Fruit fly (Drosophila melanogaster) whole organism, embryonic: Measurements from ENCODE around the gene Ctr1A.

Experiments
- Aef1 ChIP-seq: fragments of 200-800 bp; sonication (Bioruptor generic); IDR thresholded peaks from 3 replicates; pipeline ENCODE4 v1.3.6; 2022; ENCODE audit warnings: missing biosample characterization, missing genetic modification characterization
- Atf-2 ChIP-seq: fragments of 200-800 bp; sonication (Bioruptor generic); optimal IDR thresholded peaks from 2 replicates; lab custom pipeline; 2016; ENCODE audit warnings: missing biosample characterization, missing genetic modification characterization
- Bteb2 ChIP-seq: fragments of 200-800 bp; sonication (Bioruptor generic); optimal IDR thresholded peaks from 2 replicates; lab custom pipeline; 2016; ENCODE audit warnings: missing biosample characterization, missing genetic modification characterization
- CG10274 ChIP-seq: fragments of 200-800 bp; sonication (Bioruptor generic); optimal IDR thresholded peaks from 3 replicates; lab custom pipeline; 2017; ENCODE audit warnings: missing biosample characterization, mild to moderate bottlenecking, missing genetic modification characterization
- CG12659 ChIP-seq: fragments of 200-800 bp; sonication (Bioruptor generic); optimal IDR thresholded peaks from 3 replicates; lab custom pipeline; 2017; ENCODE audit warnings: mild to moderate bottlenecking, missing biosample characterization, missing genetic modification reagents, missing genetic modification characterization
- CG13424 ChIP-seq: fragments of 200-800 bp; sonication (Bioruptor generic); optimal IDR thresholded peaks from 2 replicates; lab custom pipeline; 2019; ENCODE audit warnings: missing biosample characterization, mild to moderate bottlenecking, missing genetic modification characterization, moderate library complexity
- CG14441 ChIP-seq: fragments of 200-800 bp; sonication (Bioruptor generic); IDR thresholded peaks from 2 replicates; pipeline ENCODE4 v1.3.6; 2022; ENCODE audit warnings: missing biosample characterization, missing genetic modification characterization
- CG1647 ChIP-seq: fragments of 200-800 bp; sonication (Bioruptor generic); optimal IDR thresholded peaks from 3 replicates; lab custom pipeline; 2016; ENCODE audit warnings: missing biosample characterization, missing genetic modification characterization
- CG16863 ChIP-seq: fragments of 200-800 bp; sonication (Bioruptor generic); optimal IDR thresholded peaks from 3 replicates; lab custom pipeline; 2016; ENCODE audit warnings: missing biosample characterization, missing genetic modification characterization
- CG17802 ChIP-seq: fragments of 200-800 bp; sonication (Bioruptor generic); optimal IDR thresholded peaks from 2 replicates; lab custom pipeline; 2018; ENCODE audit warnings: missing biosample characterization, mild to moderate bottlenecking, missing genetic modification characterization, moderate library complexity
- CG18262 ChIP-seq: fragments of 200-800 bp; optimal IDR thresholded peaks from 3 replicates; lab custom pipeline; 2019; ENCODE audit warnings: missing biosample characterization, mild to moderate bottlenecking, missing genetic modification characterization, moderate library complexity
- CG18619 ChIP-seq: fragments of 200-800 bp; sonication (Bioruptor generic); optimal IDR thresholded peaks from 3 replicates; lab custom pipeline; 2017; ENCODE audit warnings: missing biosample characterization, mild to moderate bottlenecking, missing genetic modification characterization
- CG31224 ChIP-seq: fragments of 200-800 bp; sonication (Bioruptor generic); IDR thresholded peaks from 2 replicates; pipeline ENCODE4 v1.3.6; 2022; ENCODE audit warnings: missing biosample characterization, missing genetic modification characterization
- CG34422 ChIP-seq: fragments of 200-800 bp; sonication (Bioruptor generic); IDR thresholded peaks from 3 replicates; pipeline ENCODE4 v1.3.6; 2022; ENCODE audit warnings: missing biosample characterization, missing genetic modification characterization
- CG3847 ChIP-seq: fragments of 200-800 bp; sonication (Bioruptor generic); IDR thresholded peaks from 2 replicates; pipeline ENCODE4 v1.3.6; 2022; ENCODE audit warnings: missing biosample characterization, missing genetic modification characterization
- CG4820 ChIP-seq: fragments of 200-800 bp; sonication (Bioruptor generic); optimal IDR thresholded peaks from 3 replicates; lab custom pipeline; 2016; ENCODE audit warnings: missing biosample characterization, missing genetic modification characterization
- CG6175 ChIP-seq: fragments of 200-800 bp; sonication (Bioruptor generic); IDR thresholded peaks from 3 replicates; pipeline ENCODE4 v1.3.6; 2022; ENCODE audit warnings: missing biosample characterization, missing genetic modification characterization
- CG7271 ChIP-seq: fragments of 200-800 bp; sonication (Bioruptor generic); optimal IDR thresholded peaks from 2 replicates; lab custom pipeline; 2018; ENCODE audit warnings: missing biosample characterization, mild to moderate bottlenecking, missing genetic modification characterization, moderate library complexity
- CG8478 ChIP-seq: fragments of >200 bp; optimal IDR thresholded peaks from 2 replicates; lab custom pipeline; 2018
- CG9817 ChIP-seq: fragments of 200-800 bp; sonication (Bioruptor generic); optimal IDR thresholded peaks from 2 replicates; lab custom pipeline; 2018; ENCODE audit warnings: missing biosample characterization, mild to moderate bottlenecking, missing genetic modification characterization, moderate library complexity
- Hr3 ChIP-seq: fragments of 200-800 bp; sonication (Bioruptor generic); optimal IDR thresholded peaks from 3 replicates; lab custom pipeline; 2016; ENCODE audit warnings: missing biosample characterization, missing genetic modification characterization
- Lpt ChIP-seq: fragments of >200 bp; optimal IDR thresholded peaks from 2 replicates; lab custom pipeline; 2018; ENCODE audit warnings: missing biosample characterization, missing genetic modification characterization
- Med ChIP-seq: fragments of 200-800 bp; sonication (Bioruptor generic); peaks from one replicate; lab custom pipeline; 2016; ENCODE audit warnings: missing biosample characterization, missing genetic modification characterization, mild to moderate bottlenecking, inconsistent platforms, moderate library complexity
- Meics ChIP-seq: fragments of 200-800 bp; sonication (Bioruptor generic); optimal IDR thresholded peaks from 2 replicates; lab custom pipeline; 2017; ENCODE audit warnings: missing biosample characterization, mild to moderate bottlenecking, missing genetic modification characterization
- Mrtf ChIP-seq: fragments of 200-800 bp; sonication (Bioruptor generic); IDR thresholded peaks from 3 replicates; pipeline ENCODE4 v1.3.6; 2022; ENCODE audit warnings: missing biosample characterization, missing genetic modification characterization
- Nf-YC ChIP-seq: fragments of 200-800 bp; optimal IDR thresholded peaks from 3 replicates; lab custom pipeline; 2019; ENCODE audit warnings: missing biosample characterization, mild to moderate bottlenecking, missing genetic modification characterization, moderate library complexity
- Pdp1 ChIP-seq, 2 experiments: fragments of 200-800 bp; sonication (Bioruptor generic); optimal IDR thresholded peaks; 3 replicates each; lab custom pipeline; 2016; ENCODE audit warnings: missing biosample characterization in 2 of 2, missing genetic modification characterization in 2 of 2, mild to moderate bottlenecking in 1 of 2, moderate library complexity in 1 of 2
- Poxn ChIP-seq: fragments of 200-800 bp; sonication (Bioruptor generic); IDR thresholded peaks from 2 replicates; pipeline ENCODE4 v1.3.6; 2022; ENCODE audit warnings: missing biosample characterization, missing genetic modification characterization
- Ptx1 ChIP-seq: fragments of 200-800 bp; sonication (Bioruptor generic); IDR thresholded peaks from 2 replicates; pipeline ENCODE4 v1.3.6; 2022; ENCODE audit warnings: missing biosample characterization, missing genetic modification characterization
- Trl ChIP-seq, 3 experiments: fragments of >200 bp in 2 of 3; fragments of 200-800 bp in 1 of 3; sonication (Bioruptor generic) in 1 of 3; optimal IDR thresholded peaks; 2 replicates in 1 of 3; 3 replicates in 2 of 3; lab custom pipeline; 2016 to 2017; ENCODE audit warnings: missing biosample characterization in 1 of 3, missing genetic modification characterization in 1 of 3
- Xbp1 ChIP-seq: fragments of 200-800 bp; sonication (Bioruptor generic); optimal IDR thresholded peaks from 3 replicates; lab custom pipeline; 2016; ENCODE audit warnings: missing biosample characterization, mild to moderate bottlenecking, missing genetic modification characterization
- bab2 ChIP-seq: fragments of 200-800 bp; sonication (Bioruptor generic); optimal IDR thresholded peaks from 2 replicates; lab custom pipeline; 2016; ENCODE audit warnings: missing biosample characterization, missing genetic modification characterization
- cg ChIP-seq: fragments of 200-800 bp; sonication (Bioruptor generic); optimal IDR thresholded peaks from 3 replicates; lab custom pipeline; 2019; ENCODE audit warnings: missing biosample characterization, mild to moderate bottlenecking, missing genetic modification characterization, moderate library complexity
- esg ChIP-seq: fragments of 200-800 bp; sonication (Bioruptor generic); conservative IDR thresholded peaks from 2 replicates; pipeline ENCODE4 v1.3.6; 2022; ENCODE audit warnings: missing biosample characterization, missing genetic modification characterization
- eve ChIP-seq, 2 experiments: fragments of >200 bp; optimal IDR thresholded peaks; 2 replicates each; lab custom pipeline; 2017; ENCODE audit warnings: missing biosample characterization in 2 of 2, missing genetic modification characterization in 2 of 2
- exex ChIP-seq: fragments of 200-800 bp; sonication (Bioruptor generic); optimal IDR thresholded peaks from 4 replicates; lab custom pipeline; 2018; ENCODE audit warnings: missing biosample characterization, mild to moderate bottlenecking, missing genetic modification characterization, moderate library complexity
- grau ChIP-seq: fragments of 200-800 bp; optimal IDR thresholded peaks from 3 replicates; lab custom pipeline; 2019; ENCODE audit warnings: missing biosample characterization, mild to moderate bottlenecking, missing genetic modification characterization, moderate library complexity
- grn ChIP-seq: fragments of 200-800 bp; sonication (Bioruptor generic); optimal IDR thresholded peaks from 3 replicates; lab custom pipeline; 2017; ENCODE audit warnings: missing biosample characterization, missing genetic modification characterization
- klu ChIP-seq: fragments of 200-800 bp; sonication (Bioruptor generic); IDR thresholded peaks from 2 replicates; pipeline ENCODE4 v1.3.6; 2022; ENCODE audit warnings: missing biosample characterization, missing genetic modification characterization
- lilli ChIP-seq: fragments of 200-800 bp; sonication (Bioruptor generic); optimal IDR thresholded peaks from 3 replicates; lab custom pipeline; 2016; ENCODE audit warnings: missing biosample characterization, missing genetic modification characterization
- mirr ChIP-seq: fragments of 200-800 bp; sonication (Bioruptor generic); optimal IDR thresholded peaks from 3 replicates; lab custom pipeline; 2018; ENCODE audit warnings: missing biosample characterization, mild to moderate bottlenecking, missing genetic modification characterization
- odd ChIP-seq: fragments of 200-800 bp; sonication (Bioruptor generic); optimal IDR thresholded peaks from 2 replicates; lab custom pipeline; 2017; ENCODE audit warnings: missing biosample characterization, mild to moderate bottlenecking, missing genetic modification characterization
- pb ChIP-seq: fragments of 200-800 bp; sonication (Bioruptor generic); optimal IDR thresholded peaks from 3 replicates; lab custom pipeline; 2016; ENCODE audit warnings: missing biosample characterization, missing genetic modification characterization
- pfk ChIP-seq: fragments of 200-800 bp; sonication (Bioruptor generic); optimal IDR thresholded peaks from 2 replicates; lab custom pipeline; 2018; ENCODE audit warnings: missing biosample characterization, mild to moderate bottlenecking, missing genetic modification characterization, moderate library complexity
- phol ChIP-seq: fragments of 200-800 bp; sonication (Bioruptor generic); optimal IDR thresholded peaks from 3 replicates; lab custom pipeline; 2018; ENCODE audit warnings: missing biosample characterization, mild to moderate bottlenecking, missing genetic modification characterization, moderate library complexity
- scrt ChIP-seq: fragments of 200-800 bp; sonication (Bioruptor generic); optimal IDR thresholded peaks from 2 replicates; lab custom pipeline; 2018; ENCODE audit warnings: missing biosample characterization, mild to moderate bottlenecking, missing genetic modification characterization, moderate library complexity
- sd ChIP-seq: fragments of 200-800 bp; sonication (Bioruptor generic); optimal IDR thresholded peaks from 3 replicates; lab custom pipeline; 2018; ENCODE audit warnings: missing biosample characterization, mild to moderate bottlenecking, missing genetic modification characterization, moderate library complexity
- sug ChIP-seq: fragments of 200-800 bp; optimal IDR thresholded peaks from 2 replicates; lab custom pipeline; 2019; ENCODE audit warnings: missing biosample characterization, mild to moderate bottlenecking, missing genetic modification characterization, moderate library complexity
- tgo ChIP-seq: fragments of 200-800 bp; sonication (Bioruptor generic); IDR thresholded peaks from 3 replicates; pipeline ENCODE4 v1.3.6; 2022; ENCODE audit warnings: missing biosample characterization, missing genetic modification characterization
- vfl ChIP-seq: fragments of 200-800 bp; sonication (Bioruptor generic); optimal IDR thresholded peaks from 2 replicates; lab custom pipeline; 2016; ENCODE audit warnings: missing biosample characterization, missing genetic modification characterization

The Ctr1A gene

dm6 chrX:6662378-6662777, 931 bp downstream of the Ctr1A start:
- TF ChIP-seq CG13424 (tag; lab: Kevin White, UChicago) (no peak), pfk (GFP tag; lab: Kevin White, UChicago) (no peak), Poxn (GFP tag; lab: Robert Waterston, UW) (no peak), Meics (no peak), Aef1 (no peak), tgo (no peak), CG3847 (GFP tag; lab: Robert Waterston, UW) (no peak), cg (GFP tag; lab: Kevin White, UChicago) (peak; percentile 56), lilli (no peak), CG17802 (tag; lab: Kevin White, UChicago) (no peak), CG6175 (no peak), CG18619 (GFP tag; lab: Kevin White, UChicago) (no peak), CG34422 (GFP tag; lab: Robert Waterston, UW) (no peak), exex (tag; lab: Kevin White, UChicago) (peak; percentile 89), sd (tag; lab: Kevin White, UChicago) (peak; percentile 4), eve (GFP tag; optimal IDR thresholded peaks at IDR 0.05; lab: Kevin White, UChicago) (peak in 1 of 2 experiments; percentile 29), Hr3 (no peak), mirr (GFP tag; lab: Kevin White, UChicago) (peak; percentile 10), Ptx1 (GFP tag; lab: Robert Waterston, UW) (no peak), Trl (optimal IDR thresholded peaks at IDR 0.05; lab: Kevin White, UChicago) (peak in 1 of 2 experiments; percentile 24), Trl (GFP tag; optimal IDR thresholded peaks at IDR 0.05; lab: Kevin White, UChicago) (no peak), CG31224 (no peak), klu (GFP tag; lab: Robert Waterston, UW) (no peak), Pdp1 (GFP tag; optimal IDR thresholded peaks at IDR 0.05; lab: Kevin White, UChicago) (peak in 1 of 2 experiments; percentile 92), grn (GFP tag; lab: Kevin White, UChicago) (peak; percentile 87), sug (tag; lab: Kevin White, UChicago) (peak; percentile 54)

- TF ChIP-seq Pdp1 (GFP tag; optimal IDR thresholded peaks at IDR 0.05; lab: Kevin White, UChicago): peak; percentile 15 to 24
- no peak for TF ChIP-seq CG10274 (GFP tag; lab: Kevin White, UChicago)
- TF ChIP-seq sd (tag; lab: Kevin White, UChicago): no peak
- peak; percentile 49 for TF ChIP-seq CG16863 (GFP tag; lab: Kevin White, UChicago)
- TF ChIP-seq CG14441 (GFP tag; lab: Robert Waterston, UW): peak; percentile 93
- TF ChIP-seq Mrtf (GFP tag; lab: Robert Waterston, UW): 0 out of 3 replicates have a peak, but pooled peaks have one; percentile 32
- TF ChIP-seq CG9817 (tag; lab: Kevin White, UChicago): peak; percentile 19
- TF ChIP-seq Meics: peak; percentile 55
- no peak for TF ChIP-seq scrt (GFP tag; lab: Kevin White, UChicago)
- TF ChIP-seq Nf-YC (tag; lab: Kevin White, UChicago): peak; percentile 20
- TF ChIP-seq CG18262: peak; percentile 40
- no peak for TF ChIP-seq Lpt (GFP tag; lab: Kevin White, UChicago)
- TF ChIP-seq CG12659 (GFP tag; lab: Kevin White, UChicago): peak; percentile 52
- TF ChIP-seq CG3847 (GFP tag; lab: Robert Waterston, UW): peak; percentile 45
- peak; percentile 0 for TF ChIP-seq bab2 (GFP tag; lab: Kevin White, UChicago)
- TF ChIP-seq vfl (GFP tag; lab: Kevin White, UChicago): no peak
- peak; percentile 49 for TF ChIP-seq Xbp1 (GFP tag; lab: Kevin White, UChicago)
- no peak for TF ChIP-seq CG7271 (tag; lab: Kevin White, UChicago)
- peak; percentile 46 for TF ChIP-seq grau (tag; lab: Kevin White, UChicago)
- TF ChIP-seq Med (GFP tag; lab: Kevin White, UChicago): peak; percentile 84
- TF ChIP-seq CG4820 (GFP tag; lab: Kevin White, UChicago): peak; percentile 13
- no peak for TF ChIP-seq odd (GFP tag; lab: Kevin White, UChicago)
- peak; percentile 27 for TF ChIP-seq pb
- peak; percentile 28 for TF ChIP-seq esg (GFP tag; lab: Robert Waterston, UW)
- TF ChIP-seq Bteb2: peak; percentile 38
- peak; percentile 15 for TF ChIP-seq Atf-2
- no peak for TF ChIP-seq CG8478 (lab: Kevin White, UChicago)
- TF ChIP-seq CG1647 (GFP tag; lab: Kevin White, UChicago): no peak
- TF ChIP-seq phol (tag; lab: Kevin White, UChicago): peak; percentile 26
Observed at dm6 chrX:6662876-6663551, 1.6 kb downstream of the Ctr1A start.
